Worm (Caenorhabditis elegans) whole organism, L2 larva: ENCODE data around the gene C51E3.6.

Experiments
- crh-2 ChIP-seq: sonication (generic microtip); optimal IDR thresholded peaks from 2 replicates; lab custom pipeline; 2017; ENCODE audit warnings: missing biosample characterization, missing genetic modification characterization
- sma-9 ChIP-seq, 2 experiments: fragments of 150-350 bp in 1 of 2; sonication (generic microtip) in 1 of 2; optimal IDR thresholded peaks; 2 replicates each; lab custom pipeline; 2014 to 2016; ENCODE audit warnings: missing genetic modification characterization in 2 of 2, mild to moderate bottlenecking in 1 of 2, missing biosample characterization in 1 of 2, missing compliant biosample characterization in 1 of 2, missing genetic modification reagents in 1 of 2, moderate library complexity in 1 of 2
- snpc-4 ChIP-seq: fragments of 150-350 bp; optimal IDR thresholded peaks from 2 replicates; lab custom pipeline; 2014; ENCODE audit warnings: missing biosample characterization, missing genetic modification characterization
- unc-55 ChIP-seq: fragments of 150-350 bp; sonication (generic microtip); optimal IDR thresholded peaks from 3 replicates; lab custom pipeline; 2014; ENCODE audit warnings: missing biosample characterization, missing genetic modification reagents, missing genetic modification characterization
- zag-1 ChIP-seq: fragments of 150-350 bp; optimal IDR thresholded peaks from 2 replicates; lab custom pipeline; 2014; ENCODE audit warnings: missing biosample characterization, missing genetic modification characterization

ce11 chrV:10198386-10198785 is 32.1 kb upstream of the C51E3.6 start, which contains the start of gene ZK856.6:
- TF ChIP-seq unc-55 (GFP tag; lab: Kevin White, UChicago) (no peak), zag-1 (no peak), sma-9 (GFP tag; optimal IDR thresholded peaks at IDR 0.05; lab: Kevin White, UChicago) (no peak), sma-9 (tag; optimal IDR thresholded peaks at IDR 0.05; lab: Kevin White, UChicago) (no peak), snpc-4 (no peak), crh-2 (tag; lab: Kevin White, UChicago) (no peak)
